Fruit fly (Drosophila melanogaster): Measurements from ENCODE around the gene CG16704.

CG16704 gene

dm6 chr2L:3700990-3701389, 8.6 kb upstream of the CG16704 start, which contains the start of gene CG42467:
CG42467 (plus strand) TSS chr2L:3701290.
- TF ChIP-seq ERR (GFP tag; optimal IDR thresholded peaks at IDR 0.05) (no peak), NC2β (GFP tag; optimal IDR thresholded peaks at IDR 0.05) (no peak), ato (GFP tag; IDR thresholded peaks at IDR 0.05; ENCODE audit: partially characterized antibody) (no peak), CG1792 (GFP tag; optimal IDR thresholded peaks at IDR 0.05) (no peak), Nf-YA (GFP tag; IDR thresholded peaks at IDR 0.05) (no peak), pita (GFP tag; optimal IDR thresholded peaks at IDR 0.05) (no peak), nmo (GFP tag; optimal IDR thresholded peaks at IDR 0.05) (no peak), CG11093 (GFP tag; IDR thresholded peaks at IDR 0.05) (no peak)

DNA sequence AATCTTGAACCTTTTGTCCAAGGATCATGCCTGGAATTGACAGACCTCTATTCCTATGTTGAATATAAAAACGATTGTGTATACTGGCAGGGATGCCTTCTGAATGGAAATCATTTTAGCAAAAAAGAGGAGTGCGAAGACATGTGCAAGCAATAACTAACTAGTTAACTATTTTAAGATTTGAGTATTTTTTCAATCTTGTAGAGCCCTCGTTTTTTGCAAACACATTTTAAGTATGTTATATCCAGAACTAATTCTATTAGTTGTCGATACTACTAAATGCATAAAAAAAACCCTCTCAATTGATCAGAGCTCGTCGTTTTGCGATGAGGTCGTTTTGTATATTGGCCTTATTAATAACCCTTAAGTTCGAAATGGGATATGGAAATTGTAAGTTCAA, 8.0 kb upstream of the CG16704 start, which contains the start of gene Sfp24C1:
Sfp24C1 (plus strand) TSS at position 301 of the 400 bp plus-strand sequence.
- TF ChIP-seq CG16815 (GFP tag; optimal IDR thresholded peaks at IDR 0.05) (no peak), ewg (GFP tag; optimal IDR thresholded peaks at IDR 0.05) (no peak), insv (GFP tag; optimal IDR thresholded peaks at IDR 0.05) (no peak), pho (GFP tag; optimal IDR thresholded peaks at IDR 0.05) (no peak), stc (GFP tag; IDR thresholded peaks at IDR 0.05) (no peak), CG42726 (GFP tag; IDR thresholded peaks at IDR 0.05; ENCODE audit: partially characterized antibody) (no peak), her (GFP tag; optimal IDR thresholded peaks at IDR 0.05) (no peak), Six4 (GFP tag; optimal IDR thresholded peaks at IDR 0.05) (no peak), oc (tag; optimal IDR thresholded peaks at IDR 0.05) (no peak), Fer3 (tag; optimal IDR thresholded peaks at IDR 0.05) (no peak), ham (GFP tag; IDR thresholded peaks at IDR 0.05) (no peak), CG16813 (GFP tag; IDR thresholded peaks at IDR 0.05; ENCODE audit: partially characterized antibody) (no peak), CG10979 (tag; optimal IDR thresholded peaks at IDR 0.05) (no peak)

dm6 chr2L:3699895-3700294, 7.5 kb upstream of the CG16704 start, which contains the start of gene CG42465:
CG42465 (plus strand) TSS chr2L:3700195.
- TF ChIP-seq sc (optimal IDR thresholded peaks at IDR 0.05) (no peak), sc (GFP tag; optimal IDR thresholded peaks at IDR 0.05) (no peak), kni (GFP tag; optimal IDR thresholded peaks at IDR 0.05) (no peak), CG12942 (GFP tag; optimal IDR thresholded peaks at IDR 0.05) (no peak), row (GFP tag; IDR thresholded peaks at IDR 0.05) (no peak), Ets97D (GFP tag; optimal IDR thresholded peaks at IDR 0.05) (no peak), H2.0 (GFP tag; IDR thresholded peaks at IDR 0.05) (no peak), CG7745 (tag; optimal IDR thresholded peaks at IDR 0.05) (no peak), wdn (GFP tag; IDR thresholded peaks at IDR 0.05) (no peak), CG34422 (GFP tag; IDR thresholded peaks at IDR 0.05) (no peak), CG8944 (GFP tag; optimal IDR thresholded peaks at IDR 0.05) (no peak), CG9609 (GFP tag; optimal IDR thresholded peaks at IDR 0.05) (no peak), lbe (GFP tag; optimal IDR thresholded peaks at IDR 0.05) (no peak), pnt (GFP tag; optimal IDR thresholded peaks at IDR 0.05) (no peak), gsb-n (tag; optimal IDR thresholded peaks at IDR 0.05) (no peak), CG9876 (GFP tag; optimal IDR thresholded peaks at IDR 0.05) (no peak), Med (GFP tag) (no peak), CG1792 (GFP tag; optimal IDR thresholded peaks at IDR 0.05) (no peak)

Data from whole organism, embryonic.